Worm (Caenorhabditis elegans): ENCODE data around the gene fbxa-76.

Gene fbxa-76

ce11 chrIII:1221995-1222394 lies 27.0 kb downstream of the fbxa-76 start:
- TF ChIP-seq hmg-4 (GFP tag; optimal IDR thresholded peaks at IDR 0.05) (no peak), tbx-11 (GFP tag; IDR thresholded peaks at IDR 0.05) (no peak), hmbx-1 (tag; optimal IDR thresholded peaks at IDR 0.05) (no peak), scrt-1 (GFP tag; IDR thresholded peaks at IDR 0.05) (no peak), tbx-37 (GFP tag; conservative IDR thresholded peaks at IDR 0.05) (no peak), ama-1 (optimal IDR thresholded peaks at IDR 0.05) (no peak), hnd-1 (tag; optimal IDR thresholded peaks at IDR 0.05) (no peak), ceh-13 (GFP tag; optimal IDR thresholded peaks at IDR 0.05) (no peak), aly-1 (tag; optimal IDR thresholded peaks at IDR 0.05) (no peak), ets-7 (tag; optimal IDR thresholded peaks at IDR 0.05) (no peak), flt-1 (GFP tag; IDR thresholded peaks at IDR 0.05) (no peak), ceh-36 (tag; optimal IDR thresholded peaks at IDR 0.05) (no peak), F13C5.2 (tag; optimal IDR thresholded peaks at IDR 0.05) (no peak), pes-1 (GFP tag; IDR thresholded peaks at IDR 0.05) (no peak), tra-4 (tag; optimal IDR thresholded peaks at IDR 0.05) (no peak), sea-1 (GFP tag; conservative IDR thresholded peaks at IDR 0.05) (no peak)

- TF ChIP-seq hnd-1 (tag; optimal IDR thresholded peaks at IDR 0.05), result no peak
- no peak for TF ChIP-seq sea-1 (GFP tag; conservative IDR thresholded peaks at IDR 0.05)
- TF ChIP-seq tbx-37 (GFP tag; conservative IDR thresholded peaks at IDR 0.05), result no peak
- no peak for TF ChIP-seq tbx-11 (GFP tag; IDR thresholded peaks at IDR 0.05)
- no peak for TF ChIP-seq hmbx-1 (tag; optimal IDR thresholded peaks at IDR 0.05)
- TF ChIP-seq scrt-1 (GFP tag; IDR thresholded peaks at IDR 0.05), result no peak
These were observed 28.9 kb downstream of the fbxa-76 start for ce11 chrIII:1220012-1220411.

- TF ChIP-seq ceh-13 (GFP tag; optimal IDR thresholded peaks at IDR 0.05), result no peak
- no peak for TF ChIP-seq B0310.2 (tag; optimal IDR thresholded peaks at IDR 0.05)
- TF ChIP-seq hmbx-1 (tag; optimal IDR thresholded peaks at IDR 0.05), result no peak
- no peak for TF ChIP-seq hnd-1 (tag; optimal IDR thresholded peaks at IDR 0.05)
These were observed 30.0 kb downstream of the fbxa-76 start for ce11 chrIII:1218998-1219397.

- TF ChIP-seq hmg-4 (GFP tag; optimal IDR thresholded peaks at IDR 0.05) (peak; percentile 12), pes-1 (GFP tag; IDR thresholded peaks at IDR 0.05) (peak; percentile 83), sea-1 (GFP tag; conservative IDR thresholded peaks at IDR 0.05) (0 out of 2 replicates have a peak, but pooled peaks have one; percentile 64), ceh-13 (GFP tag; optimal IDR thresholded peaks at IDR 0.05) (peak; percentile 31), scrt-1 (GFP tag; IDR thresholded peaks at IDR 0.05) (peak; percentile 77), ama-1 (optimal IDR thresholded peaks at IDR 0.05) (no peak), tra-4 (tag; optimal IDR thresholded peaks at IDR 0.05) (no peak), flt-1 (GFP tag; IDR thresholded peaks at IDR 0.05) (peak; percentile 77), F13C5.2 (tag; optimal IDR thresholded peaks at IDR 0.05) (peak; percentile 58), B0310.2 (tag; optimal IDR thresholded peaks at IDR 0.05) (peak; percentile 57), ceh-36 (tag; optimal IDR thresholded peaks at IDR 0.05) (peak; percentile 76), aly-1 (tag; optimal IDR thresholded peaks at IDR 0.05) (peak; percentile 73), ets-7 (tag; optimal IDR thresholded peaks at IDR 0.05) (no peak), tbx-37 (GFP tag; conservative IDR thresholded peaks at IDR 0.05) (peak; percentile 40), tbx-11 (GFP tag; IDR thresholded peaks at IDR 0.05) (peak; percentile 73), hnd-1 (tag; optimal IDR thresholded peaks at IDR 0.05) (peak; percentile 0)
These were observed 30.7 kb downstream of the fbxa-76 start for ce11 chrIII:1218221-1218620.

ce11 chrIII:1216096-1216495 lies 32.9 kb downstream of the fbxa-76 start:
- TF ChIP-seq tbx-37 (GFP tag; conservative IDR thresholded peaks at IDR 0.05), result no peak
- no peak for TF ChIP-seq sea-1 (GFP tag; conservative IDR thresholded peaks at IDR 0.05)
- TF ChIP-seq B0310.2 (tag; optimal IDR thresholded peaks at IDR 0.05), result no peak
- TF ChIP-seq hmg-4 (GFP tag; optimal IDR thresholded peaks at IDR 0.05), result no peak
- TF ChIP-seq ceh-13 (GFP tag; optimal IDR thresholded peaks at IDR 0.05), result no peak
- no peak for TF ChIP-seq ets-7 (tag; optimal IDR thresholded peaks at IDR 0.05)
- no peak for TF ChIP-seq scrt-1 (GFP tag; IDR thresholded peaks at IDR 0.05)
- no peak for TF ChIP-seq hnd-1 (tag; optimal IDR thresholded peaks at IDR 0.05)
- TF ChIP-seq tra-4 (tag; optimal IDR thresholded peaks at IDR 0.05), result no peak
- no peak for TF ChIP-seq pes-1 (GFP tag; IDR thresholded peaks at IDR 0.05)
- TF ChIP-seq flt-1 (GFP tag; IDR thresholded peaks at IDR 0.05), result no peak
- TF ChIP-seq ceh-36 (tag; optimal IDR thresholded peaks at IDR 0.05), result no peak
- no peak for TF ChIP-seq tbx-11 (GFP tag; IDR thresholded peaks at IDR 0.05)
- TF ChIP-seq F13C5.2 (tag; optimal IDR thresholded peaks at IDR 0.05), result no peak
- no peak for TF ChIP-seq hmbx-1 (tag; optimal IDR thresholded peaks at IDR 0.05)
- no peak for TF ChIP-seq ama-1 (optimal IDR thresholded peaks at IDR 0.05)
- TF ChIP-seq aly-1 (tag; optimal IDR thresholded peaks at IDR 0.05), result no peak

ce11 chrIII:1214680-1215079 lies 34.3 kb downstream of the fbxa-76 start, which contains the start of gene Y119D3B.21:
Gene Y119D3B.21 (plus strand): TSS chrIII:1215000.
- TF ChIP-seq tbx-37 (GFP tag; conservative IDR thresholded peaks at IDR 0.05) (no peak), pes-1 (GFP tag; IDR thresholded peaks at IDR 0.05) (no peak), ceh-36 (tag; optimal IDR thresholded peaks at IDR 0.05) (no peak), scrt-1 (GFP tag; IDR thresholded peaks at IDR 0.05) (no peak), hmg-4 (GFP tag; optimal IDR thresholded peaks at IDR 0.05) (no peak), sea-1 (GFP tag; conservative IDR thresholded peaks at IDR 0.05) (no peak), tra-4 (tag; optimal IDR thresholded peaks at IDR 0.05) (no peak), tbx-11 (GFP tag; IDR thresholded peaks at IDR 0.05) (no peak), ets-7 (tag; optimal IDR thresholded peaks at IDR 0.05) (no peak), B0310.2 (tag; optimal IDR thresholded peaks at IDR 0.05) (no peak), ceh-13 (GFP tag; optimal IDR thresholded peaks at IDR 0.05) (no peak), ama-1 (optimal IDR thresholded peaks at IDR 0.05) (no peak), hnd-1 (tag; optimal IDR thresholded peaks at IDR 0.05) (no peak), flt-1 (GFP tag; IDR thresholded peaks at IDR 0.05) (no peak), hmbx-1 (tag; optimal IDR thresholded peaks at IDR 0.05) (no peak), F13C5.2 (tag; optimal IDR thresholded peaks at IDR 0.05) (no peak), aly-1 (tag; optimal IDR thresholded peaks at IDR 0.05) (no peak)

ce11 chrIII:1214121-1214673 lies 34.8 kb downstream of the fbxa-76 start:
- TF ChIP-seq ets-7 (tag; optimal IDR thresholded peaks at IDR 0.05), result no peak
- no peak for TF ChIP-seq ceh-13 (GFP tag; optimal IDR thresholded peaks at IDR 0.05)
- no peak for TF ChIP-seq B0310.2 (tag; optimal IDR thresholded peaks at IDR 0.05)
- no peak for TF ChIP-seq tbx-11 (GFP tag; IDR thresholded peaks at IDR 0.05)
- no peak for TF ChIP-seq hmg-4 (GFP tag; optimal IDR thresholded peaks at IDR 0.05)
- TF ChIP-seq tra-4 (tag; optimal IDR thresholded peaks at IDR 0.05), result no peak
- no peak for TF ChIP-seq pes-1 (GFP tag; IDR thresholded peaks at IDR 0.05)
- no peak for TF ChIP-seq flt-1 (GFP tag; IDR thresholded peaks at IDR 0.05)
- TF ChIP-seq F13C5.2 (tag; optimal IDR thresholded peaks at IDR 0.05), result no peak
- no peak for TF ChIP-seq aly-1 (tag; optimal IDR thresholded peaks at IDR 0.05)
- no peak for TF ChIP-seq hmbx-1 (tag; optimal IDR thresholded peaks at IDR 0.05)
- TF ChIP-seq ama-1 (optimal IDR thresholded peaks at IDR 0.05), result no peak
- no peak for TF ChIP-seq ceh-36 (tag; optimal IDR thresholded peaks at IDR 0.05)
- no peak for TF ChIP-seq sea-1 (GFP tag; conservative IDR thresholded peaks at IDR 0.05)
- TF ChIP-seq scrt-1 (GFP tag; IDR thresholded peaks at IDR 0.05), result no peak

Measured in whole organism, early embryonic.